Fruit fly (Drosophila melanogaster): ENCODE results near the gene CG16710.

Gene CG16710

DNA sequence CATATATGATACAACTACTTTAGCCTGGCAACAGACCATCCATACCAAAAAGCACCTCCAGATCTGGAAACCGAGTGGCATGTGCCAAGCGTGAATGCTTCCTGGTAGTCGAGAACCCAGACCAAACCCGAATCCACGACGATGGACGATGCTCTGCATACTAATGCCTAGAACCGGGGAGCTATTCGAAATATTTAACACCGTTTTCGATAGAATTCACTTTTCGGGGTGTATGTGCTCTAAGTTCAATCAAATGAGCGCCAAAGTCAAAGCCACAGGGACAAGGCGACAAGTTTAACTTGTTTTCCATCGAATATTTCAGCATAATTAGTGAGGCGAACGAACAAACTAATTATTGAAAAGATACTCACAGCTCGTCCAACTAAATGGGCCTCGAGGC lies 19.5 kb upstream of the CG16710 start:
- TF ChIP-seq Myc (optimal IDR thresholded peaks at IDR 0.05): no peak
- no peak for TF ChIP-seq h (optimal IDR thresholded peaks at IDR 0.05)
- TF ChIP-seq insv (optimal IDR thresholded peaks at IDR 0.05): no peak
- TF ChIP-seq ttk (optimal IDR thresholded peaks at IDR 0.05): no peak

- TF ChIP-seq psq (optimal IDR thresholded peaks at IDR 0.05) (no peak), insv (optimal IDR thresholded peaks at IDR 0.05) (no peak), ttk (optimal IDR thresholded peaks at IDR 0.05) (no peak), h (optimal IDR thresholded peaks at IDR 0.05) (no peak), Myc (optimal IDR thresholded peaks at IDR 0.05) (no peak), Sin3A (optimal IDR thresholded peaks at IDR 0.05) (no peak)
These were observed 17.9 kb upstream of the CG16710 start for dm6 chr3R:23664437-23664836.

DNA sequence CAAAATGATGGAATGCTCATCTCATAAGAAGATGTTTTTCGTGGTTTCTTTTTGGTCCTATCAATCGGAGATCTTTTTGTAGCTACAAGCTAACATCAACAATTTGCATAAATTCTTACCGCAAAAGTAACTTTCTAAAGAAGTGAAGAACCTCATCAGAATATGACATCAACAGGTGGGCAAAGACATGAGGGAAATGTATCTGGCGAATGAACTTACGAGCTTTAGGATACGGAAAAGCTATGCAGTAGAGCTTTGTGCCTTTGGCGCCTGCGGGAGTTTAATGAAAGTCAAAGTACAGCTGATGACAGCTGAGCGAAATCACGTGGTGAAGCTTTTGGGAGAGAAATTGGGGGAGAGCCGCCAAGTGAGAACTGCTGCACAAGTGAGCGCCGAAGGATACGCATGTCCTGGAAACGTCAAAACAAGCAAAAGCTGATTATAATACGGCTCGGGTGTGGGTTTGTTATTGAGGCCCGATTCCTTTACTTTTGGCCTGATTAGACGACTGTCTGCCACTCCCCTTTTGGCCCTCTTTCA lies 15.6 kb upstream of the CG16710 start:
- TF ChIP-seq h (optimal IDR thresholded peaks at IDR 0.05) (no peak), ttk (optimal IDR thresholded peaks at IDR 0.05) (no peak), insv (optimal IDR thresholded peaks at IDR 0.05) (no peak), Sin3A (optimal IDR thresholded peaks at IDR 0.05) (no peak), psq (optimal IDR thresholded peaks at IDR 0.05) (no peak), Myc (optimal IDR thresholded peaks at IDR 0.05) (no peak)

dm6 chr3R:23667451-23667850 lies 14.9 kb upstream of the CG16710 start:
- TF ChIP-seq h (optimal IDR thresholded peaks at IDR 0.05): no peak
- TF ChIP-seq Myc (optimal IDR thresholded peaks at IDR 0.05): no peak

dm6 chr3R:23668583-23668982 lies 13.7 kb upstream of the CG16710 start:
- no peak for TF ChIP-seq ttk (optimal IDR thresholded peaks at IDR 0.05)
- TF ChIP-seq Sin3A (optimal IDR thresholded peaks at IDR 0.05): no peak
- TF ChIP-seq psq (optimal IDR thresholded peaks at IDR 0.05): no peak
- no peak for TF ChIP-seq insv (optimal IDR thresholded peaks at IDR 0.05)

DNA sequence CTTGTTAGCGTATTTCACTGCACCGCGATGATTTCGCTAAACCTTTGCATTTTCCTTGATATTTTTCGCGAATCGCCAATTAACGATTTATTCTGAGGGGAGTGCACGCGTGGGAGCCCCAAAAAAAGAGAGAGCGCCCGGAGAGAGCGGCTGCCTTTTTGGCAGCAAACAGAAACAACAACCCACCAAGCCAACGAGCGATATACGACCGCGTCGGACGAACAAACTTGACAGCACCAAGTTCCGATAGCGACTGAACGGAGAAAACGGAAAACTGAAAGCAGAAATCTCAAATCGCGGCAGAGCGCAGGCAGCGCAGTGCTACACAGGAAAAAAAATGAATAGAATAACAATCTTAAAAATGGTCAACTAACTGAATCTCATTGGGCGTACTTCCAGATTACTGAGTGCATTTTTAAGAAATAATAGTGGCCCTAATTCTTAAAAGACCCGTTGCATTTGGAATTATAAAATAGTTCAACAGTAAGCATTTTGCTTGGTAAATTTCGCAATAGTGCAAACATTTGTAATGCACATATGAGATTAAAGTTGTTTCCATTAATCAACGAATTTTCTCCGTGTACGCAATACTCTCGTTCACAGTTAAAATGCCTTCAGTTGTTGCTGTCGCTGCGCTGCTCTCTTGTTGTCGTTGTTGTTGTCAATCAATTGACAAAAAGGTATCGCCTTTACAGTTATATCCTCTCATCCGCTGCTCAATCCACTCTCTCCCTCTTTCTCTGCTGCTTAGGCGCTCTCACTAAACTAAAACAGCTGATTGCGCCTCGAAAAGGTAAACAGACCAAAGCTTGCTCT lies 12.7 kb upstream of the CG16710 start, which contains the start of gene CG31145:
CG31145 (minus strand) TSS at position 259 of the 816 bp plus-strand sequence.
- TF ChIP-seq Sin3A (optimal IDR thresholded peaks at IDR 0.05): no peak
- no peak for TF ChIP-seq ttk (optimal IDR thresholded peaks at IDR 0.05)
- TF ChIP-seq insv (optimal IDR thresholded peaks at IDR 0.05): no peak
- no peak for TF ChIP-seq psq (optimal IDR thresholded peaks at IDR 0.05)
- TF ChIP-seq h (optimal IDR thresholded peaks at IDR 0.05): no peak
- no peak for TF ChIP-seq Myc (optimal IDR thresholded peaks at IDR 0.05)

DNA sequence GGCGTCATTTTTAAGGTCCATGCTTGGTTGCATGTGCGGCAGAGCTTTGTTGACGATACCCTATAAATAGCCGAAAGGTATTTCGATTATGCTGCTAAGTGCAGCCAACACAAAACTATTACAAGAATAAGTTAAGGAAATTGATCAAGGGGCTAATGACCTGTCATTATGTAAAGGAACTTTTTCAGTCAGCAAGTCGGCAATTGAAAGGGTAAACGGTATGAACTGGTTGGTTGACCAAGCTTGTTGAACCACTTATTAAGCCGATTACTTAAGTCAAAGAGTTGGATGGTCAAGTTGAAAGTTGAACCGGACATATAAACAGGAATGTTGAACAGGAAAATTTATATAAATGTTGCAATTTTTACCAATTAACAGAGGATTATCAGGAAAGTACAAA lies 9.2 kb upstream of the CG16710 start:
- TF ChIP-seq h (optimal IDR thresholded peaks at IDR 0.05): no peak
- TF ChIP-seq Sin3A (optimal IDR thresholded peaks at IDR 0.05): no peak
- TF ChIP-seq Myc (optimal IDR thresholded peaks at IDR 0.05): no peak
- no peak for TF ChIP-seq psq (optimal IDR thresholded peaks at IDR 0.05)
- TF ChIP-seq ttk (optimal IDR thresholded peaks at IDR 0.05): no peak
- no peak for TF ChIP-seq insv (optimal IDR thresholded peaks at IDR 0.05)

dm6 chr3R:23674369-23674768 lies 7.9 kb upstream of the CG16710 start:
- no peak for TF ChIP-seq h (optimal IDR thresholded peaks at IDR 0.05)
- TF ChIP-seq psq (optimal IDR thresholded peaks at IDR 0.05): no peak
- no peak for TF ChIP-seq insv (optimal IDR thresholded peaks at IDR 0.05)
- no peak for TF ChIP-seq ttk (optimal IDR thresholded peaks at IDR 0.05)
- no peak for TF ChIP-seq Myc (optimal IDR thresholded peaks at IDR 0.05)
- no peak for TF ChIP-seq Sin3A (optimal IDR thresholded peaks at IDR 0.05)

DNA sequence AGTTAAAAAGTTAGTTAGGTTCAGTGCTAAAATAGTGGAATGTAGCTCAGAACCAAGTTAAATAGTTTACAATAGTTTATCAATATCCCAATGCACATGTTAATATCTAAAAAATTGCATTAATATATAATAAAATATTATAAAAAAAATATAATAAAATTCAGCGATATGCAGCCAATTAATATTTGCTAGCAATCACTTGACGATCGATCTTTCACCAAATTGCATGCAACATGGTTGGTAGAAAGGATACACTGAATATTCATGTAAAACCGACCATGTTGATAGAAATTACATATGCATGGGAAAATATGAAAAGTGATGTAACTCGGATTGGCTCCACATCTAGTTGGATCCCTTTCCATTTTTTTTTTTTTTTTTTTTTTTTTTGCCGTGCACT lies 6.7 kb upstream of the CG16710 start:
- TF ChIP-seq ttk (optimal IDR thresholded peaks at IDR 0.05): no peak

DNA sequence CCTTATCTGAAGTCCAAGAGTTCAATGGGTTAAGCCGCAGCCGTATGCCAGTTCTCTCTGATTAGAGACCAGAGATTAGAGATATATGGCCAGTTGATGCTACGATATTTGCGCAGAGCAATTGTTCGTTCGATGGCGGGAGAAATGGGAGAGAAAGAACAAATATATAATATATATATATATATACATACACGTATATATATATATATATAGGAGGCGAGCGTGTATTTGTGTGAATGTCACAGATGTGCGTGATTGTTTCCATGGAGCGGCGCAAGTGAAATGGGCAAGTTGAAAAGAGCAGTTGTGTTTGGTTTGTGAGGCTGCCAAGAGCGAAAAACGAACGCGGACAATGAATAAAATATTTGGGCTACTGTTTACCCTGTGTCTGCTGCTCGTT lies 5.2 kb upstream of the CG16710 start, which contains the start of gene GILT3:
GILT3 (plus strand) TSS at position 301 of the 400 bp plus-strand sequence.
- TF ChIP-seq psq (optimal IDR thresholded peaks at IDR 0.05): no peak
- no peak for TF ChIP-seq Myc (optimal IDR thresholded peaks at IDR 0.05)
- no peak for TF ChIP-seq ttk (optimal IDR thresholded peaks at IDR 0.05)
- TF ChIP-seq insv (optimal IDR thresholded peaks at IDR 0.05): no peak
- TF ChIP-seq h (optimal IDR thresholded peaks at IDR 0.05): no peak
- TF ChIP-seq Sin3A (optimal IDR thresholded peaks at IDR 0.05): no peak

- TF ChIP-seq Myc (optimal IDR thresholded peaks at IDR 0.05) (no peak), h (optimal IDR thresholded peaks at IDR 0.05) (no peak), insv (optimal IDR thresholded peaks at IDR 0.05) (no peak), ttk (optimal IDR thresholded peaks at IDR 0.05) (no peak), Sin3A (optimal IDR thresholded peaks at IDR 0.05) (no peak), psq (optimal IDR thresholded peaks at IDR 0.05) (no peak)
These were observed 3.7 kb upstream of the CG16710 start, which contains the start of gene GILT2 for dm6 chr3R:23678349-23679193. Gene GILT2, plus strand, starts transcription at chr3R:23678895.

- no peak for TF ChIP-seq Sin3A (optimal IDR thresholded peaks at IDR 0.05)
- TF ChIP-seq h (optimal IDR thresholded peaks at IDR 0.05): no peak
- no peak for TF ChIP-seq Myc (optimal IDR thresholded peaks at IDR 0.05)
- no peak for TF ChIP-seq ttk (optimal IDR thresholded peaks at IDR 0.05)
- no peak for TF ChIP-seq insv (optimal IDR thresholded peaks at IDR 0.05)
- TF ChIP-seq psq (optimal IDR thresholded peaks at IDR 0.05): no peak
These were observed 2.4 kb upstream of the CG16710 start, which contains the start of gene eIF3d1 for dm6 chr3R:23679911-23680336. Gene eIF3d1, plus strand, starts transcription at chr3R:23680039.
